Worm (Caenorhabditis elegans): ENCODE data around the gene F44G4.5.

The F44G4.5 gene

DNA sequence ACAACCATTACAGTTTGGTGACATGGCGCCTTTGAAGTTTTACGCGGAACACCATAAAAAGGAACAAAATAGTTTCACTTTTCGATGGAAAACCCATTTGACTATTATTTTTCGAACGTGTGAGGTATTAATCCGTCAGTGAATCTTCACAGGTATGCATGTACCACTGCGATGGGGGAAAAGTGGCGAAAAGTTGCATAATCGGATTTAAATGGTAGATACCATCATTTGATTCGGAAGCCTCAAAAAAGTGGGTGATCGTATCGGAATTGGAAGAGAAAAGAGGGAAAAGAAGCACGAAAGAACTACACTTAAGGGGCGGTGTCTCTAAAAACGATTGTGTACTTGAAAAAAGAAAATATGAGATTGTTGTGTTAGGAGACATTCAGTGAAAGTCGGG is 46.5 kb downstream of the F44G4.5 start:
- TF ChIP-seq unc-39 (tag; optimal IDR thresholded peaks at IDR 0.05): no peak
- no peak for TF ChIP-seq pha-4 (tag; optimal IDR thresholded peaks at IDR 0.05)
- TF ChIP-seq nhr-25 (tag; optimal IDR thresholded peaks at IDR 0.05): peak; percentile 8
- no peak for TF ChIP-seq fos-1 (tag; optimal IDR thresholded peaks at IDR 0.05)
- TF ChIP-seq ceh-16 (tag; optimal IDR thresholded peaks at IDR 0.05): no peak
- no peak for TF ChIP-seq fkh-2 (tag; optimal IDR thresholded peaks at IDR 0.05)
- no peak for TF ChIP-seq lin-15B (tag; optimal IDR thresholded peaks at IDR 0.05)
- TF ChIP-seq elt-1 (tag; optimal IDR thresholded peaks at IDR 0.05): peak; percentile 64

DNA sequence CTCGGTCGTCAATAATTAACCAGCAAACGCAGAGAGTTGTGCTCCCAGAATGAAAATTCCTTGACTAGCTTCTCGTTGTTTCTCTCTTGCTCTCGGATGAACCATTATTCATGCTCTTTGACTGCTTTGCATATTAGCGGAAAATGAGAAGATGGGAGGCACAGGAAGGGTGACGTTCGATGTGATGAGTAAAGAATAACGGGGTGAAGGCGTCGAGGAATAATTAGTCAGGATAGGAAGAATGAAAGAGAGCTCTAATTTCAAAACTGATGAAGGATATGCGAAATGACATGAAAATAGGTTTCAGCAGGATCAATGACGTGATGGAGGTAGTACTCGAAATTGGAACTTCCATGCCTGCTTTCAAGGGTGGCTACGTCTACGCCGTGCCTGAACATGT is 49.0 kb downstream of the F44G4.5 start:
- no peak for TF ChIP-seq nhr-76 (tag; optimal IDR thresholded peaks at IDR 0.05)
- TF ChIP-seq unc-39 (tag; optimal IDR thresholded peaks at IDR 0.05): no peak
- TF ChIP-seq snpc-4 (tag; optimal IDR thresholded peaks at IDR 0.05): no peak
- TF ChIP-seq ztf-4 (tag; optimal IDR thresholded peaks at IDR 0.05): no peak
- TF ChIP-seq ztf-11 (tag; optimal IDR thresholded peaks at IDR 0.05): no peak
- TF ChIP-seq fkh-10 (GFP tag; optimal IDR thresholded peaks at IDR 0.05): no peak
- TF ChIP-seq jun-1 (tag; optimal IDR thresholded peaks at IDR 0.05): no peak

All from whole organism, L3 larva.